Fruit fly (Drosophila melanogaster): ENCODE data around the gene CG14535.

dm6 chr2L:7898581-7898980 lies 43.3 kb upstream of the CG14535 start:
- TF ChIP-seq usp (GFP tag; optimal IDR thresholded peaks at IDR 0.05) (no peak), pan (optimal IDR thresholded peaks at IDR 0.05) (no peak)
